Worm (Caenorhabditis elegans) whole organism, L1 larva: Measurements from ENCODE around the gene C07B5.8.

ENCODE experiments used
- aly-2 ChIP-seq: fragments of 150-350 bp; optimal IDR thresholded peaks from 2 replicates; lab custom pipeline; 2014; ENCODE audit warnings: missing biosample characterization, missing genetic modification characterization
- lin-13 ChIP-seq: fragments of 150-350 bp; optimal IDR thresholded peaks from 2 replicates; lab custom pipeline; 2014; ENCODE audit warnings: missing biosample characterization, missing genetic modification reagents, missing genetic modification characterization
- nhr-11 ChIP-seq: fragments of 150-350 bp; optimal IDR thresholded peaks from 2 replicates; lab custom pipeline; 2014; ENCODE audit warnings: missing biosample characterization, missing genetic modification characterization
- nhr-28 ChIP-seq: fragments of 150-350 bp; optimal IDR thresholded peaks from 2 replicates; lab custom pipeline; 2014; ENCODE audit warnings: missing biosample characterization, missing genetic modification characterization
- nhr-71 ChIP-seq: sonication (generic microtip); optimal IDR thresholded peaks from 2 replicates; lab custom pipeline; 2016; ENCODE audit warnings: mild to moderate bottlenecking, missing genetic modification characterization, moderate library complexity, missing compliant biosample characterization
- unc-62 ChIP-seq: fragments of 150-350 bp; optimal IDR thresholded peaks from 2 replicates; lab custom pipeline; 2014; ENCODE audit warnings: missing biosample characterization, missing genetic modification reagents, missing genetic modification characterization
- zag-1 ChIP-seq: fragments of 150-350 bp; optimal IDR thresholded peaks from 2 replicates; lab custom pipeline; 2014; ENCODE audit warnings: missing biosample characterization, missing genetic modification characterization

DNA sequence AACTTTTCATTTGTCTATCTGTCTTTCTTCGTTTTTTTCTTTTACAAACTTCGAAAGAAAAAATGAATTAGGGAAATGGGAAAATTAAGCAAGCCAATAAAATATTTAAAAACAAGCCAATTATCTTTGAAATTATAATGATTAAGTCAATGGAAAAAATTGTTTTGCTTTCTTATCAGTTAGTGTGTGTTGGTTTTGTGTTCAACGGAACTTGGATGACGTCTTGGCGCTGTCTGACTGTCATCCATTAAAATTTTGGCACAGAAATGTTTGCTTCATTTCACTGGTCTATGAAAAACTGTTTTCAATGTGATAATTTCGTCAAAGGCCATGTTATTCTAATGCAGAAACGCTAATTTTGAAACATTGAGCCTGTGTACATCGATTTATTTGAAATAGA lies 14.0 kb upstream of the C07B5.8 start:
- TF ChIP-seq zag-1 (tag; lab: Kevin White, UChicago) (no peak), nhr-11 (no peak), aly-2 (tag; lab: Kevin White, UChicago) (no peak), nhr-71 (tag; lab: Kevin White, UChicago) (no peak), unc-62 (GFP tag; lab: Kevin White, UChicago) (no peak), lin-13 (GFP tag; lab: Kevin White, UChicago) (no peak), nhr-28 (no peak)
